Worm (Caenorhabditis elegans): ENCODE data around the gene C18E9.9.

C18E9.9 gene

DNA sequence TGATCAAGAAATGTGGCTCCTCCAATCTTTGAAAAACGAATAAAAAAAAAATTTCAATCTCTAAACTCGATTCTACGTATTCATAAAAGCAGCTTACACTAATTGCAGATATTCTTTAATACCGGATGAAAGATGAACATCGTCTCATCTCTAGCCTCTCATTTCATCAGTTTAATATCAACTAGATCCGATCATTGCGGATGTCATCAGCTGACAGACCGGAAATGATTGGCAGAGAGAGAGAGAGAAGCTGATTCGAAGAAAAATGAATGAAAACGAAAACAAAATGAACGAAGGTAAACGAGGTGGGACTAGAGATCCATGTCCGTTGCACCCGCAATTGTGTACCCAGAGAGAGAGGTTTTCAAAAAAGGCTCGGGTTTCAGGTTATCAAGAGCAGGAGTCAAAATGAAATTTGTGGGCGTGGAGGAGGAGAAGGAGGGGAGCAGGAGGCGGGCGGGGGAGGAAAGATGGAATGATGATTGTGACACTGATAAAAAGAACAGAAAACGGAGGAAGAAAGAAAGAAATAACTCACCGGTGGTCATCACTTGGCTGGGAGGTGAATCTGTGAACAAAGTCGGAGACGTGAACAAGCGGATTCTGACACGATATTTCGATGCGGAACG is 25.6 kb upstream of the C18E9.9 start:
- TF ChIP-seq F13H6.1 (tag; optimal IDR thresholded peaks at IDR 0.05) (peak; percentile 4), fos-1 (tag; optimal IDR thresholded peaks at IDR 0.05) (peak; percentile 15), ztf-11 (tag; optimal IDR thresholded peaks at IDR 0.05) (no peak), egl-27 (tag; optimal IDR thresholded peaks at IDR 0.05) (no peak), aly-2 (tag; optimal IDR thresholded peaks at IDR 0.05) (no peak), sma-9 (GFP tag; optimal IDR thresholded peaks at IDR 0.05) (peak; percentile 46), sma-9 (tag; optimal IDR thresholded peaks at IDR 0.05) (no peak)

DNA sequence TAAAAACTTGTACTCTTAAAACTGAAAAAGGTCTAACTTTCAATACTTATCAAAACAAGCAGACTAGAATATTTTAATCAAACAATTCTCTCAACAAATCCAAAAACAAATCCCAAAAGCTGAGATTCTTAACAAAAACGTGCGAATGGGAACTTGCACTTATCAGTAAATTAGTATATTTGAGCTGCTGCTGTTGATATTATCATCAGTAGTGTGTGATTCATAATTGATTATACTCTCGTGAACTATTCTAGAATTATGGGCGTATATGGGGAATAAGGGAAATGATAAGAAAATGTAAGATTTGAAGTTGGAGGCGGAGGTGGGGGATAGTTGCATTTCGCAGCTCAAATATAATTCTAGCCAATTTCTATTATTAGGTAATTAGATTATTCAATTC is 24.8 kb upstream of the C18E9.9 start:
- peak; percentile 74 for TF ChIP-seq fos-1 (tag; optimal IDR thresholded peaks at IDR 0.05)
- no peak for TF ChIP-seq blmp-1 (tag; optimal IDR thresholded peaks at IDR 0.05; ENCODE audit: insufficient read depth)

- no peak for TF ChIP-seq ztf-11 (tag; optimal IDR thresholded peaks at IDR 0.05)
- TF ChIP-seq C34F6.9 (tag; optimal IDR thresholded peaks at IDR 0.05) = peak; percentile 18
- TF ChIP-seq snpc-4 (tag; optimal IDR thresholded peaks at IDR 0.05) = no peak
- no peak for TF ChIP-seq ZK546.5 (tag; optimal IDR thresholded peaks at IDR 0.05)
- no peak for TF ChIP-seq mbf-1 (tag; optimal IDR thresholded peaks at IDR 0.05)
- peak in 1 of 2 experiments; percentile 24 for TF ChIP-seq lsy-2 (tag; optimal IDR thresholded peaks at IDR 0.05)
- TF ChIP-seq ceh-82 (tag; optimal IDR thresholded peaks at IDR 0.05) = no peak
- no peak for TF ChIP-seq blmp-1 (tag; optimal IDR thresholded peaks at IDR 0.05; ENCODE audit: insufficient read depth)
- no peak for TF ChIP-seq ztf-1 (GFP tag; conservative IDR thresholded peaks at IDR 0.05)
- TF ChIP-seq ztf-4 (tag; optimal IDR thresholded peaks at IDR 0.05) = no peak
- no peak for TF ChIP-seq nhr-23 (tag; optimal IDR thresholded peaks at IDR 0.05)
- peak; percentile 29 for TF ChIP-seq lin-11 (tag; optimal IDR thresholded peaks at IDR 0.05)
- peak; percentile 37 for TF ChIP-seq nhr-129 (tag; optimal IDR thresholded peaks at IDR 0.05)
- TF ChIP-seq gmeb-1 (tag; optimal IDR thresholded peaks at IDR 0.05) = no peak
- TF ChIP-seq unc-39 (tag; optimal IDR thresholded peaks at IDR 0.05) = no peak
- TF ChIP-seq nhr-12 (tag; optimal IDR thresholded peaks at IDR 0.05) = no peak
- TF ChIP-seq sma-9 (GFP tag; optimal IDR thresholded peaks at IDR 0.05) = peak; percentile 33
- no peak for TF ChIP-seq sma-9 (tag; optimal IDR thresholded peaks at IDR 0.05)
- TF ChIP-seq lin-13 (GFP tag; optimal IDR thresholded peaks at IDR 0.05) = no peak
- peak in 1 of 2 experiments; percentile 22 for TF ChIP-seq mdl-1 (tag; optimal IDR thresholded peaks at IDR 0.05)
- TF ChIP-seq unc-55 (GFP tag; optimal IDR thresholded peaks at IDR 0.05) = no peak
- TF ChIP-seq peb-1 (tag; optimal IDR thresholded peaks at IDR 0.05) = no peak
- TF ChIP-seq F13H6.1 (tag; optimal IDR thresholded peaks at IDR 0.05) = peak; percentile 55
- TF ChIP-seq elt-3 (tag; optimal IDR thresholded peaks at IDR 0.05) = no peak
- no peak for TF ChIP-seq nhr-21 (tag; optimal IDR thresholded peaks at IDR 0.05)
- TF ChIP-seq alr-1 (tag; optimal IDR thresholded peaks at IDR 0.05) = no peak
- TF ChIP-seq nhr-237 (tag; optimal IDR thresholded peaks at IDR 0.05) = no peak
- no peak for TF ChIP-seq nhr-77 (tag; optimal IDR thresholded peaks at IDR 0.05)
- TF ChIP-seq nhr-10 (tag; optimal IDR thresholded peaks at IDR 0.05) = no peak
Measured at ce11 chrII:9013341-9013740, 24.0 kb upstream of the C18E9.9 start.

ce11 chrII:9010708-9011107 is 21.4 kb upstream of the C18E9.9 start:
- TF ChIP-seq nhr-129 (tag; optimal IDR thresholded peaks at IDR 0.05) (peak; percentile 23), unc-55 (GFP tag; optimal IDR thresholded peaks at IDR 0.05) (peak; percentile 71), elt-1 (tag; optimal IDR thresholded peaks at IDR 0.05) (no peak)

ce11 chrII:9009976-9010702 is 20.8 kb upstream of the C18E9.9 start:
- TF ChIP-seq snpc-4 (tag; optimal IDR thresholded peaks at IDR 0.05) (no peak), Y55F3AM.14 (GFP tag; optimal IDR thresholded peaks at IDR 0.05) (peak; percentile 4), ztf-4 (tag; optimal IDR thresholded peaks at IDR 0.05) (no peak), skn-1 (tag; optimal IDR thresholded peaks at IDR 0.05) (no peak), lin-13 (GFP tag; optimal IDR thresholded peaks at IDR 0.05) (no peak), ztf-11 (tag; optimal IDR thresholded peaks at IDR 0.05) (no peak), nhr-21 (tag; optimal IDR thresholded peaks at IDR 0.05) (peak; percentile 41), nhr-25 (tag; optimal IDR thresholded peaks at IDR 0.05) (no peak), zag-1 (tag; optimal IDR thresholded peaks at IDR 0.05) (no peak), ztf-1 (GFP tag; conservative IDR thresholded peaks at IDR 0.05) (no peak), lin-39 (tag; optimal IDR thresholded peaks at IDR 0.05) (no peak), nhr-12 (tag; optimal IDR thresholded peaks at IDR 0.05) (no peak), unc-55 (GFP tag; optimal IDR thresholded peaks at IDR 0.05) (no peak), peb-1 (tag; optimal IDR thresholded peaks at IDR 0.05) (no peak), mdl-1 (tag; optimal IDR thresholded peaks at IDR 0.05) (no peak), elt-3 (tag; optimal IDR thresholded peaks at IDR 0.05) (no peak), lsy-2 (tag; optimal IDR thresholded peaks at IDR 0.05) (peak in 1 of 2 experiments; percentile 12), C34F6.9 (tag; optimal IDR thresholded peaks at IDR 0.05) (no peak), ceh-16 (tag; optimal IDR thresholded peaks at IDR 0.05) (no peak), crh-2 (tag; optimal IDR thresholded peaks at IDR 0.05) (no peak), blmp-1 (tag; optimal IDR thresholded peaks at IDR 0.05; ENCODE audit: insufficient read depth) (no peak), nhr-237 (tag; optimal IDR thresholded peaks at IDR 0.05) (no peak), unc-62 (GFP tag; optimal IDR thresholded peaks at IDR 0.05) (no peak)

All from whole organism, L2 larva.